Fruit fly (Drosophila melanogaster) whole organism, prepupa: ENCODE measurements around the gene CG8117.

Experiments
- CG11762 ChIP-seq: fragments of 200-800 bp; sonication (Bioruptor generic); optimal IDR thresholded peaks from 3 replicates; lab custom pipeline; 2016; ENCODE audit warnings: missing biosample characterization, missing genetic modification characterization; ENCODE audit not compliant: insufficient read depth
- CG15336 ChIP-seq: fragments of 200-800 bp; sonication (Bioruptor generic); IDR thresholded peaks from 2 replicates; pipeline ENCODE4 v1.3.6; 2022; ENCODE audit warnings: missing biosample characterization, missing genetic modification characterization
- CG3032 ChIP-seq: fragments of 200-800 bp; optimal IDR thresholded peaks from 2 replicates; lab custom pipeline; 2019; ENCODE audit warnings: missing biosample characterization, mild to moderate bottlenecking, missing genetic modification characterization, moderate library complexity
- CG32006 ChIP-seq: fragments of 200-800 bp; sonication (Bioruptor generic); optimal IDR thresholded peaks from 3 replicates; lab custom pipeline; 2017; ENCODE audit warnings: missing biosample characterization, mild to moderate bottlenecking, missing genetic modification characterization
- CG34406 ChIP-seq: fragments of 200-800 bp; sonication (Bioruptor generic); optimal IDR thresholded peaks from 3 replicates; lab custom pipeline; 2016; ENCODE audit warnings: missing biosample characterization, missing genetic modification characterization
- CG3919 ChIP-seq: fragments of 200-800 bp; sonication (Bioruptor generic); optimal IDR thresholded peaks from 3 replicates; lab custom pipeline; 2016; ENCODE audit warnings: missing biosample characterization, missing genetic modification characterization
- CG4318 ChIP-seq: fragments of 200-800 bp; sonication (Bioruptor generic); optimal IDR thresholded peaks from 3 replicates; lab custom pipeline; 2017; ENCODE audit warnings: missing biosample characterization, mild to moderate bottlenecking, missing genetic modification characterization
- CG6163 ChIP-seq: fragments of 200-800 bp; sonication (Bioruptor generic); IDR thresholded peaks from 3 replicates; pipeline ENCODE4 v1.3.6; 2022; ENCODE audit warnings: missing biosample characterization, missing genetic modification characterization
- CG6276 ChIP-seq: fragments of 200-800 bp; sonication (Bioruptor generic); optimal IDR thresholded peaks from 2 replicates; lab custom pipeline; 2017; ENCODE audit warnings: missing biosample characterization, mild to moderate bottlenecking, missing genetic modification characterization
- CG6808 ChIP-seq: fragments of 200-800 bp; sonication (Bioruptor generic); optimal IDR thresholded peaks from 3 replicates; lab custom pipeline; 2017; ENCODE audit warnings: missing biosample characterization, missing genetic modification characterization, mild to moderate bottlenecking, moderate library complexity, missing genetic modification reagents
- CG6854 ChIP-seq: fragments of 200-800 bp; sonication (Bioruptor generic); optimal IDR thresholded peaks from 2 replicates; lab custom pipeline; 2017; ENCODE audit warnings: missing biosample characterization, mild to moderate bottlenecking, missing genetic modification characterization
- CG7368 ChIP-seq: fragments of 200-800 bp; sonication (Bioruptor generic); optimal IDR thresholded peaks from 3 replicates; lab custom pipeline; 2016; ENCODE audit warnings: missing biosample characterization, missing genetic modification characterization
- CG8119 ChIP-seq: fragments of 200-800 bp; sonication (Bioruptor generic); IDR thresholded peaks from 3 replicates; pipeline ENCODE4 v1.3.6; 2022; ENCODE audit warnings: missing biosample characterization, missing genetic modification characterization
- CG8632 ChIP-seq: fragments of 200-800 bp; sonication (Bioruptor generic); optimal IDR thresholded peaks from 3 replicates; lab custom pipeline; 2016; ENCODE audit warnings: missing biosample characterization, missing genetic modification characterization
- CG9139 ChIP-seq: fragments of 200-800 bp; sonication (Bioruptor generic); optimal IDR thresholded peaks from 3 replicates; lab custom pipeline; 2017; ENCODE audit warnings: missing biosample characterization, mild to moderate bottlenecking, missing genetic modification characterization
- Eip75B ChIP-seq: fragments of 200-800 bp; sonication (Bioruptor generic); optimal IDR thresholded peaks from 3 replicates; lab custom pipeline; 2016; ENCODE audit warnings: missing biosample characterization, missing genetic modification characterization
- Eip93F ChIP-seq: fragments of 200-800 bp; sonication (Bioruptor generic); optimal IDR thresholded peaks from 2 replicates; lab custom pipeline; 2016; ENCODE audit warnings: missing biosample characterization, mild to moderate bottlenecking, missing genetic modification characterization
- Ets96B ChIP-seq: fragments of 200-800 bp; optimal IDR thresholded peaks from 2 replicates; lab custom pipeline; 2019; ENCODE audit warnings: missing biosample characterization, mild to moderate bottlenecking, missing genetic modification characterization, moderate library complexity
- Hr39 ChIP-seq: fragments of 200-800 bp; sonication (Bioruptor generic); optimal IDR thresholded peaks from 2 replicates; lab custom pipeline; 2016; ENCODE audit warnings: missing biosample characterization, missing genetic modification characterization
- Met ChIP-seq: fragments of 200-800 bp; sonication (Bioruptor generic); optimal IDR thresholded peaks from 3 replicates; lab custom pipeline; 2016; ENCODE audit warnings: missing biosample characterization, missing genetic modification characterization
- OdsH ChIP-seq: fragments of 200-800 bp; sonication (Bioruptor generic); optimal IDR thresholded peaks from 3 replicates; lab custom pipeline; 2016; ENCODE audit warnings: missing biosample characterization, missing genetic modification characterization
- Sox102F ChIP-seq: fragments of 200-800 bp; sonication (Bioruptor generic); optimal IDR thresholded peaks from 2 replicates; lab custom pipeline; 2016; ENCODE audit warnings: missing biosample characterization, mild to moderate bottlenecking, missing genetic modification characterization
- Sox15 ChIP-seq: fragments of 200-800 bp; sonication (Bioruptor generic); optimal IDR thresholded peaks from 3 replicates; lab custom pipeline; 2016; ENCODE audit warnings: missing biosample characterization, missing genetic modification characterization
- achi ChIP-seq: fragments of 200-800 bp; sonication (Bioruptor generic); optimal IDR thresholded peaks from 3 replicates; lab custom pipeline; 2016; ENCODE audit warnings: missing biosample characterization, missing genetic modification characterization
- acj6 ChIP-seq: fragments of 200-800 bp; sonication (Bioruptor generic); optimal IDR thresholded peaks from 3 replicates; lab custom pipeline; 2016; ENCODE audit warnings: missing biosample characterization, missing genetic modification characterization
- cyc ChIP-seq: fragments of 200-800 bp; sonication (Bioruptor generic); optimal IDR thresholded peaks from 3 replicates; lab custom pipeline; 2016; ENCODE audit warnings: missing biosample characterization, missing genetic modification characterization
- dac ChIP-seq: fragments of 200-800 bp; sonication (Bioruptor generic); optimal IDR thresholded peaks from 2 replicates; lab custom pipeline; 2017; ENCODE audit warnings: missing biosample characterization, mild to moderate bottlenecking, missing genetic modification characterization
- dsx ChIP-seq: fragments of 200-800 bp; optimal IDR thresholded peaks from 3 replicates; lab custom pipeline; 2019; ENCODE audit warnings: missing biosample characterization, mild to moderate bottlenecking, missing genetic modification characterization, moderate library complexity; ENCODE audit not compliant: poor library complexity, severe bottlenecking
- esn ChIP-seq: fragments of 200-800 bp; sonication (Bioruptor generic); optimal IDR thresholded peaks from 2 replicates; lab custom pipeline; 2016; ENCODE audit warnings: missing biosample characterization, mild to moderate bottlenecking, missing genetic modification characterization, moderate library complexity
- fd85E ChIP-seq: fragments of 200-800 bp; sonication (Bioruptor generic); optimal IDR thresholded peaks from 3 replicates; lab custom pipeline; 2016; ENCODE audit warnings: missing biosample characterization, missing genetic modification characterization
- fkh ChIP-seq: fragments of 200-800 bp; sonication (Bioruptor generic); optimal IDR thresholded peaks from 3 replicates; lab custom pipeline; 2017; ENCODE audit warnings: missing biosample characterization, mild to moderate bottlenecking, missing genetic modification characterization, moderate library complexity
- lz ChIP-seq: fragments of 200-800 bp; sonication (Bioruptor generic); optimal IDR thresholded peaks from 3 replicates; lab custom pipeline; 2016; ENCODE audit warnings: missing biosample characterization, missing genetic modification characterization
- salr ChIP-seq, 2 experiments: fragments of 200-800 bp; sonication (Bioruptor generic); optimal IDR thresholded peaks; 3 replicates each; lab custom pipeline; 2016 to 2018; ENCODE audit warnings: missing biosample characterization in 2 of 2, missing genetic modification characterization in 2 of 2, mild to moderate bottlenecking in 1 of 2
- spab ChIP-seq: fragments of 200-800 bp; sonication (Bioruptor generic); optimal IDR thresholded peaks from 2 replicates; lab custom pipeline; 2017; ENCODE audit warnings: missing biosample characterization, mild to moderate bottlenecking, missing genetic modification characterization, missing genetic modification reagents
- ss ChIP-seq, 2 experiments: fragments of 200-800 bp; sonication (Bioruptor generic); optimal IDR thresholded peaks; 2 replicates in 1 of 2; 3 replicates in 1 of 2; lab custom pipeline; 2017 to 2018; ENCODE audit warnings: mild to moderate bottlenecking in 2 of 2, missing biosample characterization in 2 of 2, missing genetic modification characterization in 2 of 2, moderate library complexity in 1 of 2
- svp ChIP-seq: fragments of 200-800 bp; sonication (Bioruptor generic); peaks from one replicate; lab custom pipeline; 2016; ENCODE audit warnings: missing biosample characterization, missing genetic modification characterization
- topi ChIP-seq: fragments of 200-800 bp; sonication (Bioruptor generic); optimal IDR thresholded peaks from 3 replicates; lab custom pipeline; 2016; ENCODE audit warnings: missing biosample characterization, missing genetic modification characterization

Gene CG8117

dm6 chrX:15675294-15675693, 31.3 kb downstream of the CG8117 start, which contains the start of gene CG12708 (continued):
- TF ChIP-seq CG8119 (GFP tag; lab: Robert Waterston, UW) (peak; percentile 29; the same call in 1 of the 3 replicates), acj6 (GFP tag; lab: Kevin White, UChicago) (no peak), dsx (GFP tag; lab: Kevin White, UChicago) (peak; percentile 10), CG7368 (no peak), Eip93F (GFP tag; lab: Kevin White, UChicago) (no peak), CG6276 (GFP tag; lab: Kevin White, UChicago) (no peak), CG34406 (GFP tag; lab: Kevin White, UChicago) (no peak), achi (GFP tag; lab: Kevin White, UChicago) (no peak), CG8632 (GFP tag; lab: Kevin White, UChicago) (no peak), Hr39 (no peak), fkh (GFP tag; lab: Kevin White, UChicago) (no peak), Ets96B (tag; lab: Kevin White, UChicago) (no peak), CG3032 (tag; lab: Kevin White, UChicago) (no peak), CG9139 (GFP tag; lab: Kevin White, UChicago) (peak; percentile 28), ss (GFP tag; optimal IDR thresholded peaks at IDR 0.05; lab: Kevin White, UChicago) (peak; percentile 18 to 50), Sox102F (GFP tag; lab: Kevin White, UChicago) (peak; percentile 36), lz (peak; percentile 2)

- no peak for TF ChIP-seq CG6163
- no peak for TF ChIP-seq CG11762 (GFP tag; lab: Kevin White, UChicago)
- TF ChIP-seq CG7368: no peak
- no peak for TF ChIP-seq dsx (GFP tag; lab: Kevin White, UChicago)
- TF ChIP-seq Sox15 (GFP tag; lab: Kevin White, UChicago): no peak
- no peak for TF ChIP-seq Eip75B (GFP tag; lab: Kevin White, UChicago)
- no peak for TF ChIP-seq CG8632 (GFP tag; lab: Kevin White, UChicago)
- TF ChIP-seq CG6808 (GFP tag; lab: Kevin White, UChicago): no peak
- no peak for TF ChIP-seq CG32006
- TF ChIP-seq CG3032 (tag; lab: Kevin White, UChicago): no peak
- no peak for TF ChIP-seq svp (GFP tag; lab: Kevin White, UChicago)
- TF ChIP-seq OdsH (GFP tag; lab: Kevin White, UChicago): no peak
- TF ChIP-seq esn: no peak
- TF ChIP-seq dac (GFP tag; lab: Kevin White, UChicago): no peak
Measured at dm6 chrX:15684419-15684818, 40.4 kb downstream of the CG8117 start.

dm6 chrX:15688757-15689156, 44.7 kb downstream of the CG8117 start, which contains the start of gene CG15599:
CG15599 (minus strand) TSS chrX:15688857.
- TF ChIP-seq svp (GFP tag; lab: Kevin White, UChicago): no peak
- TF ChIP-seq CG8119 (GFP tag; lab: Robert Waterston, UW): no peak
- no peak for TF ChIP-seq fd85E (GFP tag; lab: Kevin White, UChicago)
- TF ChIP-seq cyc (GFP tag; lab: Kevin White, UChicago): no peak
- no peak for TF ChIP-seq CG4318
- no peak for TF ChIP-seq Met
- no peak for TF ChIP-seq acj6 (GFP tag; lab: Kevin White, UChicago)
- TF ChIP-seq ss (GFP tag; optimal IDR thresholded peaks at IDR 0.05; lab: Kevin White, UChicago): no peak
- no peak for TF ChIP-seq spab (GFP tag; lab: Kevin White, UChicago)
- TF ChIP-seq CG7368: no peak
- no peak for TF ChIP-seq Sox102F (GFP tag; lab: Kevin White, UChicago)
- TF ChIP-seq CG8632 (GFP tag; lab: Kevin White, UChicago): no peak
- no peak for TF ChIP-seq CG15336 (GFP tag; lab: Robert Waterston, UW)
- no peak for TF ChIP-seq topi (GFP tag; lab: Kevin White, UChicago)
- TF ChIP-seq CG6854 (GFP tag; lab: Kevin White, UChicago): no peak
- no peak for TF ChIP-seq dac (GFP tag; lab: Kevin White, UChicago)
- no peak for TF ChIP-seq salr (GFP tag; optimal IDR thresholded peaks at IDR 0.05; lab: Kevin White, UChicago)
- no peak for TF ChIP-seq CG3919 (GFP tag; lab: Kevin White, UChicago)
- TF ChIP-seq CG34406 (GFP tag; lab: Kevin White, UChicago): no peak
- TF ChIP-seq, all 60 proteins: peak for 0
